Fruit fly (Drosophila melanogaster) whole organism, wandering third instar larva: Measurements from ENCODE around the gene CG6126.

Source experiments
- Abd-B ChIP-seq: fragments of >200 bp; optimal IDR thresholded peaks from 2 replicates; lab custom pipeline; 2017; ENCODE audit warnings: missing biosample characterization, missing genetic modification characterization
- CG32264 ChIP-seq: fragments of 200-800 bp; sonication (Bioruptor generic); optimal IDR thresholded peaks from 2 replicates; lab custom pipeline; 2016; ENCODE audit warnings: missing biosample characterization, missing genetic modification characterization
- CG9705 ChIP-seq: fragments of 200-800 bp; sonication (Bioruptor generic); optimal IDR thresholded peaks from 2 replicates; lab custom pipeline; 2018; ENCODE audit warnings: missing biosample characterization, mild to moderate bottlenecking, missing genetic modification characterization
- CrebA ChIP-seq: fragments of 200-800 bp; sonication (Bioruptor generic); optimal IDR thresholded peaks from 2 replicates; lab custom pipeline; 2016; ENCODE audit warnings: missing biosample characterization, mild to moderate bottlenecking, missing genetic modification characterization, borderline replicate concordance
- Dfd ChIP-seq: fragments of >200 bp; optimal IDR thresholded peaks from 2 replicates; lab custom pipeline; 2017; ENCODE audit warnings: missing biosample characterization, missing genetic modification characterization
- Dif ChIP-seq: fragments of 200-275, 200-300 bp; sonication (Bioruptor generic); optimal IDR thresholded peaks from 2 replicates; lab custom pipeline; 2018; ENCODE audit warnings: missing biosample characterization, missing genetic modification characterization; ENCODE audit not compliant: partially characterized antibody
- GATAd ChIP-seq: sonication (Bioruptor generic); optimal IDR thresholded peaks from 2 replicates; lab custom pipeline; 2016; ENCODE audit warnings: missing biosample characterization, missing genetic modification characterization
- HLH106 ChIP-seq: fragments of 200-800 bp; optimal IDR thresholded peaks from 3 replicates; lab custom pipeline; 2019; ENCODE audit warnings: missing biosample characterization, mild to moderate bottlenecking, missing genetic modification characterization, moderate library complexity
- Hnf4 ChIP-seq: fragments of 200-800 bp; sonication (Bioruptor generic); optimal IDR thresholded peaks from 2 replicates; lab custom pipeline; 2016; ENCODE audit warnings: missing biosample characterization, mild to moderate bottlenecking, missing genetic modification characterization
- Hr78 ChIP-seq: fragments of >200 bp; optimal IDR thresholded peaks from 2 replicates; lab custom pipeline; 2017; ENCODE audit warnings: missing biosample characterization, missing genetic modification characterization
- Hr83 ChIP-seq: fragments of 200-300 bp; sonication (Bioruptor generic); optimal IDR thresholded peaks from 2 replicates; lab custom pipeline; 2016; ENCODE audit warnings: missing biosample characterization, mild to moderate bottlenecking, missing genetic modification characterization, moderate library complexity; ENCODE audit not compliant: poor library complexity, severe bottlenecking
- Jra ChIP-seq: sonication (Bioruptor generic); optimal IDR thresholded peaks from 2 replicates; lab custom pipeline; 2016; ENCODE audit warnings: missing biosample characterization, missing genetic modification characterization
- Mio ChIP-seq: sonication (Bioruptor generic); optimal IDR thresholded peaks from 2 replicates; lab custom pipeline; 2016; ENCODE audit warnings: missing biosample characterization, missing genetic modification characterization
- Myc ChIP-seq: fragments of >200 bp; optimal IDR thresholded peaks from 2 replicates; lab custom pipeline; 2017
- N ChIP-seq: fragments of >200 bp; optimal IDR thresholded peaks from 2 replicates; lab custom pipeline; 2018; ENCODE audit warnings: missing biosample characterization, missing external identifiers, missing genetic modification characterization
- OdsH ChIP-seq: fragments of 200-800 bp; sonication (Bioruptor generic); optimal IDR thresholded peaks from 2 replicates; lab custom pipeline; 2016; ENCODE audit warnings: missing biosample characterization, mild to moderate bottlenecking, missing genetic modification characterization
- Rel ChIP-seq, 2 experiments: fragments of 200-800 bp; sonication (Bioruptor generic) in 1 of 2; optimal IDR thresholded peaks; 2 replicates in 1 of 2; 3 replicates in 1 of 2; lab custom pipeline; 2016 to 2019; ENCODE audit warnings: mild to moderate bottlenecking in 2 of 2, missing biosample characterization in 2 of 2, missing genetic modification characterization in 2 of 2, moderate library complexity in 1 of 2
- Sp1 ChIP-seq: fragments of 200-800 bp; sonication (Bioruptor generic); optimal IDR thresholded peaks from 3 replicates; lab custom pipeline; 2019; ENCODE audit warnings: missing biosample characterization, mild to moderate bottlenecking, missing genetic modification characterization, moderate library complexity
- Vsx2 ChIP-seq: fragments of 200-300, 225-300 bp; sonication (Bioruptor generic); optimal IDR thresholded peaks from 2 replicates; lab custom pipeline; 2018; ENCODE audit warnings: missing biosample characterization, missing genetic modification characterization; ENCODE audit not compliant: partially characterized antibody
- br ChIP-seq: fragments of 200-800 bp; sonication (Bioruptor generic); optimal IDR thresholded peaks from 2 replicates; lab custom pipeline; 2016; ENCODE audit warnings: missing biosample characterization, missing genetic modification characterization
- brk ChIP-seq: fragments of 200-800 bp; sonication (Bioruptor generic); optimal IDR thresholded peaks from 2 replicates; lab custom pipeline; 2016; ENCODE audit warnings: missing biosample characterization, mild to moderate bottlenecking, missing genetic modification characterization
- dl ChIP-seq, 2 experiments: fragments of 175-275, 200-275 bp in 1 of 2; fragments of 200-275 bp in 1 of 2; sonication (Bioruptor generic); optimal IDR thresholded peaks; lab custom pipeline; 2018; ENCODE audit warnings: mild to moderate bottlenecking in 2 of 2, missing biosample characterization in 2 of 2, missing genetic modification characterization in 2 of 2, moderate library complexity in 2 of 2; ENCODE audit not compliant: partially characterized antibody in 2 of 2, insufficient read depth in 1 of 2
- dmrt93B ChIP-seq: fragments of 200-800 bp; sonication (Bioruptor generic); optimal IDR thresholded peaks from 2 replicates; lab custom pipeline; 2018; ENCODE audit warnings: missing biosample characterization, mild to moderate bottlenecking, missing genetic modification characterization
- dsf ChIP-seq: sonication (Bioruptor generic); optimal IDR thresholded peaks from 2 replicates; lab custom pipeline; 2016; ENCODE audit warnings: missing biosample characterization, missing genetic modification characterization, borderline replicate concordance
- ey ChIP-seq: fragments of 200-800 bp; sonication (Bioruptor generic); optimal IDR thresholded peaks from 2 replicates; lab custom pipeline; 2016; ENCODE audit warnings: missing biosample characterization, missing genetic modification characterization
- foxo ChIP-seq, 2 experiments: fragments of 200-800 bp; sonication (Bioruptor generic); optimal IDR thresholded peaks; 2 replicates in 1 of 2; 3 replicates in 1 of 2; lab custom pipeline; 2016 to 2017; ENCODE audit warnings: missing biosample characterization in 2 of 2, missing genetic modification characterization in 2 of 2
- fru ChIP-seq: fragments of 200-800 bp; sonication (Bioruptor generic); optimal IDR thresholded peaks from 3 replicates; lab custom pipeline; 2016; ENCODE audit warnings: missing biosample characterization, mild to moderate bottlenecking, missing genetic modification characterization
- h ChIP-seq: fragments of 200-800 bp; sonication (Bioruptor generic); optimal IDR thresholded peaks from 3 replicates; lab custom pipeline; 2016; ENCODE audit warnings: missing biosample characterization, mild to moderate bottlenecking, missing genetic modification characterization
- jim ChIP-seq: fragments of 175-275, 200-325 bp; sonication (Bioruptor generic); optimal IDR thresholded peaks from 2 replicates; lab custom pipeline; 2016; ENCODE audit warnings: missing biosample characterization, mild to moderate bottlenecking, missing genetic modification characterization
- lola ChIP-seq: fragments of >200 bp; optimal IDR thresholded peaks from 2 replicates; lab custom pipeline; 2017; ENCODE audit warnings: missing biosample characterization, missing genetic modification characterization
- pan ChIP-seq: fragments of >200 bp; optimal IDR thresholded peaks from 2 replicates; lab custom pipeline; 2017
- psq ChIP-seq: fragments of 200-800 bp; sonication (Bioruptor generic); optimal IDR thresholded peaks from 3 replicates; lab custom pipeline; 2017; ENCODE audit warnings: missing biosample characterization, mild to moderate bottlenecking, missing genetic modification characterization, moderate library complexity
- rgr ChIP-seq: fragments of 200-800 bp; sonication (Bioruptor generic); optimal IDR thresholded peaks from 3 replicates; lab custom pipeline; 2016; ENCODE audit warnings: missing biosample characterization, mild to moderate bottlenecking, missing genetic modification characterization
- sage ChIP-seq: fragments of 200-800 bp; sonication (Bioruptor generic); optimal IDR thresholded peaks from 2 replicates; lab custom pipeline; 2016; ENCODE audit warnings: missing biosample characterization, mild to moderate bottlenecking, missing genetic modification characterization
- sv ChIP-seq: fragments of 200-800 bp; sonication (Bioruptor generic); optimal IDR thresholded peaks from 3 replicates; lab custom pipeline; 2016; ENCODE audit warnings: missing biosample characterization, missing genetic modification characterization
- tai ChIP-seq: sonication (Bioruptor generic); optimal IDR thresholded peaks from 2 replicates; lab custom pipeline; 2016; ENCODE audit warnings: missing biosample characterization, missing genetic modification characterization
- usp ChIP-seq: fragments of >200 bp; optimal IDR thresholded peaks from 2 replicates; lab custom pipeline; 2017; ENCODE audit warnings: missing biosample characterization, missing genetic modification characterization
- woc ChIP-seq: sonication (Bioruptor generic); optimal IDR thresholded peaks from 2 replicates; lab custom pipeline; 2016; ENCODE audit warnings: missing biosample characterization, mild to moderate bottlenecking, missing genetic modification characterization

CG6126 gene

dm6 chr3R:16221359-16222299 is 18.7 kb upstream of the CG6126 start:
- no peak for TF ChIP-seq Dif (GFP tag; lab: Kevin White, UChicago)
- TF ChIP-seq rgr, result peak; percentile 80
- no peak for TF ChIP-seq CrebA (GFP tag; lab: Kevin White, UChicago)
- TF ChIP-seq Dfd, result peak; percentile 74
- no peak for TF ChIP-seq GATAd (GFP tag; lab: Kevin White, UChicago)
- TF ChIP-seq Hnf4 (GFP tag; lab: Kevin White, UChicago), result no peak
- no peak for TF ChIP-seq sage (GFP tag; lab: Kevin White, UChicago)
- peak; percentile 36 for TF ChIP-seq Hr83
- no peak for TF ChIP-seq Hr78 (GFP tag; lab: Kevin White, UChicago)
- no peak for TF ChIP-seq jim (GFP tag; lab: Kevin White, UChicago)
- no peak for TF ChIP-seq Rel (GFP tag; optimal IDR thresholded peaks at IDR 0.05; lab: Kevin White, UChicago)
- no peak for TF ChIP-seq Rel (tag; optimal IDR thresholded peaks at IDR 0.05; lab: Kevin White, UChicago)
- TF ChIP-seq Jra, result no peak
- peak; percentile 7 for TF ChIP-seq woc
- peak; percentile 33 for TF ChIP-seq ey
- peak; percentile 37 for TF ChIP-seq br
- TF ChIP-seq Myc, result no peak
- TF ChIP-seq CG9705, result peak; percentile 23
- no peak for TF ChIP-seq Abd-B (GFP tag; lab: Kevin White, UChicago)
- peak; percentile 85 for TF ChIP-seq dmrt93B (GFP tag; lab: Kevin White, UChicago)
- TF ChIP-seq psq, result peak; percentile 89
- TF ChIP-seq Vsx2 (GFP tag; lab: Kevin White, UChicago), result no peak
- peak; percentile 76 for TF ChIP-seq OdsH
- peak; percentile 47 for TF ChIP-seq h (GFP tag; lab: Kevin White, UChicago)
- TF ChIP-seq Mio (GFP tag; lab: Kevin White, UChicago), result no peak
- no peak for TF ChIP-seq usp
- TF ChIP-seq tai (GFP tag; lab: Kevin White, UChicago), result no peak
- peak; percentile 14 for TF ChIP-seq N (GFP tag; lab: Kevin White, UChicago)
- TF ChIP-seq HLH106, result peak; percentile 85
- peak; percentile 90 for TF ChIP-seq Sp1 (GFP tag; lab: Kevin White, UChicago)
- no peak for TF ChIP-seq lola (GFP tag; lab: Kevin White, UChicago)
- no peak for TF ChIP-seq CG32264 (GFP tag; lab: Kevin White, UChicago)
- peak; percentile 34 for TF ChIP-seq fru (GFP tag; lab: Kevin White, UChicago)
- TF ChIP-seq brk, result no peak
- TF ChIP-seq dl (GFP tag; optimal IDR thresholded peaks at IDR 0.05; lab: Kevin White, UChicago; ENCODE audit: insufficient read depth in 1 of 2, partially characterized antibody in 2 of 2), result no peak
- peak in 1 of 2 experiments; percentile 83 for TF ChIP-seq foxo (GFP tag; optimal IDR thresholded peaks at IDR 0.05; lab: Kevin White, UChicago)
- no peak for TF ChIP-seq dsf
- no peak for TF ChIP-seq pan (lab: Kevin White, UChicago)
- peak; percentile 67 for TF ChIP-seq sv

dm6 chr3R:16220854-16221253 is 18.0 kb upstream of the CG6126 start:
- TF ChIP-seq brk (no peak), sage (GFP tag; lab: Kevin White, UChicago) (no peak), h (GFP tag; lab: Kevin White, UChicago) (no peak), Hr83 (no peak)
